Worm (Caenorhabditis elegans) whole organism, late embryonic: Measurements from ENCODE around the gene kcc-3.

ENCODE experiments used
- C08G9.2 ChIP-seq: sonication (generic microtip); optimal IDR thresholded peaks from 2 replicates; lab custom pipeline; 2016; ENCODE audit warnings: mild to moderate bottlenecking, missing genetic modification characterization, moderate library complexity, missing compliant biosample characterization
- C38D4.7 ChIP-seq: fragments of 200-800 bp; sonication (Bioruptor generic); optimal IDR thresholded peaks from 2 replicates; lab custom pipeline; 2018; ENCODE audit warnings: mild to moderate bottlenecking, missing genetic modification characterization, moderate library complexity, missing compliant biosample characterization
- F13H6.1 ChIP-seq: sonication (generic microtip); optimal IDR thresholded peaks from 2 replicates; lab custom pipeline; 2016; ENCODE audit warnings: missing genetic modification characterization, missing compliant biosample characterization
- K02D7.2 ChIP-seq: sonication (generic microtip); optimal IDR thresholded peaks from 2 replicates; lab custom pipeline; 2017; ENCODE audit warnings: mild to moderate bottlenecking, missing genetic modification characterization, missing compliant biosample characterization
- K09A11.1 ChIP-seq: sonication (generic microtip); optimal IDR thresholded peaks from 2 replicates; lab custom pipeline; 2017; ENCODE audit warnings: antibody characterized with exemption, mild to moderate bottlenecking, missing genetic modification characterization, missing compliant biosample characterization; ENCODE audit not compliant: insufficient read depth
- T23F11.4 ChIP-seq: fragments of 200-800 bp; sonication (Bioruptor generic); optimal IDR thresholded peaks from 2 replicates; lab custom pipeline; 2018; ENCODE audit warnings: mild to moderate bottlenecking, missing genetic modification characterization, missing compliant biosample characterization
- Y22D7AL.16 ChIP-seq: sonication (generic microtip); optimal IDR thresholded peaks from 2 replicates; lab custom pipeline; 2016; ENCODE audit warnings: missing genetic modification characterization, missing compliant biosample characterization
- ama-1 ChIP-seq: fragments of 150-350 bp; optimal IDR thresholded peaks from 2 replicates; lab custom pipeline; 2014
- ceh-18 ChIP-seq: sonication (generic microtip); optimal IDR thresholded peaks from 2 replicates; lab custom pipeline; 2016; ENCODE audit warnings: missing genetic modification characterization, missing compliant biosample characterization
- ceh-19 ChIP-seq: fragments of 200-800 bp; sonication (Bioruptor generic); optimal IDR thresholded peaks from 2 replicates; lab custom pipeline; 2018; ENCODE audit warnings: mild to moderate bottlenecking, missing genetic modification characterization, missing compliant biosample characterization
- ceh-2 ChIP-seq: sonication (generic microtip); optimal IDR thresholded peaks from 2 replicates; lab custom pipeline; 2016; ENCODE audit warnings: missing genotype, missing genetic modification characterization, missing compliant biosample characterization
- ceh-31 ChIP-seq: sonication (generic microtip); optimal IDR thresholded peaks from 2 replicates; lab custom pipeline; 2016; ENCODE audit warnings: missing genetic modification characterization, missing compliant biosample characterization
- ceh-48 ChIP-seq: sonication (generic microtip); optimal IDR thresholded peaks from 2 replicates; lab custom pipeline; 2016; ENCODE audit warnings: missing genetic modification characterization, inconsistent platforms, missing compliant biosample characterization
- che-1 ChIP-seq: sonication (generic microtip); optimal IDR thresholded peaks from 2 replicates; lab custom pipeline; 2016; ENCODE audit warnings: mild to moderate bottlenecking, missing genetic modification characterization, missing compliant biosample characterization
- elt-2 ChIP-seq: sonication (generic microtip); optimal IDR thresholded peaks from 2 replicates; lab custom pipeline; 2016; ENCODE audit warnings: missing genetic modification reagents, missing genetic modification characterization, missing compliant biosample characterization
- ets-4 ChIP-seq: sonication (generic microtip); optimal IDR thresholded peaks from 2 replicates; lab custom pipeline; 2016; ENCODE audit warnings: missing genetic modification characterization, missing compliant biosample characterization
- fax-1 ChIP-seq: sonication (generic microtip); optimal IDR thresholded peaks from 2 replicates; lab custom pipeline; 2016; ENCODE audit warnings: missing genotype, missing genetic modification characterization, missing compliant biosample characterization
- fkh-6 ChIP-seq: sonication (generic microtip); optimal IDR thresholded peaks from 2 replicates; lab custom pipeline; 2016; ENCODE audit warnings: missing genetic modification characterization, missing compliant biosample characterization
- hlh-13 ChIP-seq: fragments of 200-800 bp; sonication (Bioruptor generic); optimal IDR thresholded peaks from 2 replicates; lab custom pipeline; 2018; ENCODE audit warnings: mild to moderate bottlenecking, missing genetic modification characterization, missing compliant biosample characterization
- hlh-30 ChIP-seq: sonication (generic microtip); optimal IDR thresholded peaks from 2 replicates; lab custom pipeline; 2017; ENCODE audit warnings: antibody characterized with exemption, missing genetic modification characterization, missing compliant biosample characterization; ENCODE audit not compliant: insufficient read depth
- hlh-6 ChIP-seq: sonication (generic microtip); optimal IDR thresholded peaks from 2 replicates; lab custom pipeline; 2016; ENCODE audit warnings: missing genotype, missing genetic modification characterization, missing compliant biosample characterization
- lim-6 ChIP-seq: sonication (generic microtip); optimal IDR thresholded peaks from 2 replicates; lab custom pipeline; 2016; ENCODE audit warnings: missing genetic modification characterization, missing compliant biosample characterization
- nfya-1 ChIP-seq: sonication (generic microtip); optimal IDR thresholded peaks from 2 replicates; lab custom pipeline; 2017; ENCODE audit warnings: missing genetic modification characterization, mild to moderate bottlenecking, missing compliant biosample characterization, antibody characterized with exemption, moderate library complexity
- odd-2 ChIP-seq: sonication (generic microtip); optimal IDR thresholded peaks from 2 replicates; lab custom pipeline; 2017; ENCODE audit warnings: antibody characterized with exemption, mild to moderate bottlenecking, missing genetic modification characterization, missing compliant biosample characterization
- pha-2 ChIP-seq: sonication (generic microtip); optimal IDR thresholded peaks from 2 replicates; lab custom pipeline; 2017; ENCODE audit warnings: mild to moderate bottlenecking, missing genetic modification characterization, missing compliant biosample characterization
- pqm-1 ChIP-seq: sonication (generic microtip); optimal IDR thresholded peaks from 2 replicates; lab custom pipeline; 2016; ENCODE audit warnings: missing genetic modification characterization, missing compliant biosample characterization
- ref-2 ChIP-seq: sonication (generic microtip); optimal IDR thresholded peaks from 2 replicates; lab custom pipeline; 2016; ENCODE audit warnings: missing genetic modification characterization, missing compliant biosample characterization
- rnt-1 ChIP-seq: sonication (generic microtip); optimal IDR thresholded peaks from 2 replicates; lab custom pipeline; 2016; ENCODE audit warnings: missing genetic modification characterization, missing compliant biosample characterization
- sox-2 ChIP-seq: fragments of 200-800 bp; sonication (Bioruptor generic); IDR thresholded peaks from 2 replicates; pipeline ENCODE4 v1.3.6; 2022; ENCODE audit warnings: missing genetic modification reagents, missing genetic modification characterization, missing compliant biosample characterization
- sox-4 ChIP-seq: sonication (generic microtip); optimal IDR thresholded peaks from 2 replicates; lab custom pipeline; 2017; ENCODE audit warnings: mild to moderate bottlenecking, missing genetic modification characterization, inconsistent platforms, missing compliant biosample characterization
- syd-9 ChIP-seq: sonication (generic microtip); optimal IDR thresholded peaks from 2 replicates; lab custom pipeline; 2016; ENCODE audit warnings: mild to moderate bottlenecking, missing genetic modification characterization, moderate library complexity, missing compliant biosample characterization
- ttx-3 ChIP-seq: sonication (generic microtip); optimal IDR thresholded peaks from 2 replicates; lab custom pipeline; 2016; ENCODE audit warnings: missing genetic modification reagents, missing genetic modification characterization, missing compliant biosample characterization
- unc-3 ChIP-seq, 2 experiments: fragments of 200-800 bp in 1 of 2; sonication (Bioruptor generic) in 1 of 2; sonication (generic microtip) in 1 of 2; conservative IDR thresholded peaks in 1 of 2; optimal IDR thresholded peaks in 1 of 2; 2 replicates each; pipeline versions ENCODE4 v1.3.6 to Lab custom; 2016 to 2022; ENCODE audit warnings: missing compliant biosample characterization in 2 of 2, missing genetic modification characterization in 2 of 2, missing genetic modification reagents in 1 of 2
- unc-55 ChIP-seq: sonication (generic microtip); optimal IDR thresholded peaks from 2 replicates; lab custom pipeline; 2017; ENCODE audit warnings: missing biosample characterization, missing genetic modification reagents, missing genetic modification characterization
- zip-5 ChIP-seq: sonication (generic microtip); optimal IDR thresholded peaks from 2 replicates; lab custom pipeline; 2016; ENCODE audit warnings: missing genetic modification characterization, missing compliant biosample characterization

Gene kcc-3

ce11 chrII:7404001-7404400, 30.1 kb downstream of the kcc-3 start:
- TF ChIP-seq hlh-30 (tag; lab: Kevin White, UChicago), result peak; percentile 36
- TF ChIP-seq C08G9.2, result no peak
- TF ChIP-seq syd-9, result no peak
- no peak for TF ChIP-seq F13H6.1 (tag; lab: Kevin White, UChicago)

DNA sequence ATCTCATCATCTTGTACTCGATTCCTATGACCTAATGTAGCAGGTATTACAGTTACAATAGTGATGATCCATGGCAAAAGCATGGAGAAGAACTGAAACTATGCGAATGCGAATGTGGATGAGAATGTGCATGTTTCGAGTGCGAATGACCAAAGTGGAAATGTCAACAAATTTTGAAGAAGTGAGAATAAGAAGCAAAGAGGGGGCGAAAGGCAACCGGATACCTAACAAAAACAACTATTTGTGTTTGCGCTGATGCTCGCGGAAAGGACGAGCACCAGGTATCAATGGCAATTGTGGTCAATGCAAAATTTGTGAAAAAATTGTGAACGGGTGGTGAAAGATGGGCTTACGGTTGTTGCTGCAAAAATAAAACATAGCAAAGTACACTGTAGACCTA, 31.5 kb downstream of the kcc-3 start, which contains the start of gene nas-7:
Gene nas-7 (minus strand): TSS at position 101 of the 400 bp plus-strand sequence.
- TF ChIP-seq ceh-18 (no peak), fkh-6 (tag; lab: Kevin White, UChicago) (no peak), nfya-1 (no peak), K02D7.2 (no peak), K09A11.1 (tag; lab: Kevin White, UChicago) (no peak), ets-4 (no peak), sox-4 (tag; lab: Kevin White, UChicago) (no peak), ceh-19 (GFP tag; lab: Kevin White, UChicago) (no peak), hlh-6 (tag; lab: Kevin White, UChicago) (no peak), rnt-1 (tag; lab: Kevin White, UChicago) (no peak)

DNA sequence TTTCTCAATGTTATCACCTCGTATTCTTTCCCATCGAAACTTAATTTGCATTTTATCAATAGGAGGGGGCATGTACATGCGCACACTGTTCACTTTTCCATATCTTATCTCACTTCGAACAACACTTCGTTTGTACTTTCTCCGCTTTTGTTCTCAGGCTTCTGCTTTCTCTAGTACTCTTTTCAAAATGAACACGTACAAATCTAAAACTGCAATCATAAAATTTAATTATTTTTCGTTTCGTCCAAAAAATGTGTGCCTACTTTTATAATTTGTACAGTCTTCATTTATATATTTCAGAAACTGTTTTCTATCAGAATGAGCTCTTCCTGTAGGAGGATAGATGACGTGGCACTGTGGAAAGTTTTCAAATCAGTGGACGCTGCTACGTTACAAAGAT, 35.4 kb downstream of the kcc-3 start, which contains the start of gene C07D10.1:
Gene C07D10.1 (plus strand): TSS at position 301 of the 400 bp plus-strand sequence.
- TF ChIP-seq T23F11.4 (GFP tag; lab: Kevin White, UChicago) (no peak), elt-2 (peak; percentile 11)

- no peak for TF ChIP-seq ceh-2
- peak; percentile 4 for TF ChIP-seq ceh-31 (tag; lab: Kevin White, UChicago)
- TF ChIP-seq ets-4, result peak; percentile 45
Measured at ce11 chrII:7397273-7397840, 36.7 kb downstream of the kcc-3 start.

- no peak for TF ChIP-seq hlh-13 (GFP tag; lab: Kevin White, UChicago)
- TF ChIP-seq fax-1, result no peak
- TF ChIP-seq odd-2, result no peak
- TF ChIP-seq Y22D7AL.16 (tag; lab: Kevin White, UChicago), result no peak
- no peak for TF ChIP-seq lim-6
- TF ChIP-seq ref-2, result no peak
- no peak for TF ChIP-seq unc-3 (GFP tag; conservative IDR thresholded peaks at IDR 0.05; lab: Robert Waterston, UW)
- TF ChIP-seq unc-3 (tag; optimal IDR thresholded peaks at IDR 0.05; lab: Kevin White, UChicago), result no peak
- TF ChIP-seq zip-5 (tag; lab: Kevin White, UChicago), result no peak
- TF ChIP-seq unc-55 (GFP tag; lab: Kevin White, UChicago), result no peak
- no peak for TF ChIP-seq ceh-48 (tag; lab: Kevin White, UChicago)
- no peak for TF ChIP-seq C38D4.7
- no peak for TF ChIP-seq pqm-1 (tag; lab: Kevin White, UChicago)
Measured at ce11 chrII:7396081-7396480, 38.0 kb downstream of the kcc-3 start.

DNA sequence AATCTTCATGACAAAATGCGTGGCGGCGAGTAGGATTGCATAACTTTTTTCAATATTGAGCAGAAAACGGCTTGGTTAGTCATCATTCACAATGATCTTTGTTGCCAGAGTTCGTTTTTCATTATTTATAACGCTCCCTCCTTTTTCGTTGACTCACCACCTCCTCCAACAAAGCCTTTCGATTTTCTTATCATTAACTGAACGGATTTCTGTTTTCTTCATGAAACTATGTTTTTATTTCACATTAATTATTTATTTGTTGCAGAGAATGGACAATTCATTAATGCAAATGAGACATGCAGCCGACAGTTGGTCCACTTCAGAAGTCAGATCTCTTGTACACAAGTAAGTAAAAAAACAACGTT, 39.4 kb downstream of the kcc-3 start, which contains the start of gene bath-44:
Gene bath-44 (plus strand): TSS at position 266 of the 365 bp plus-strand sequence.
- TF ChIP-seq ceh-48 (tag; lab: Kevin White, UChicago) (no peak), fax-1 (no peak), ref-2 (no peak), F13H6.1 (tag; lab: Kevin White, UChicago) (no peak), nfya-1 (no peak), sox-2 (GFP tag; lab: Robert Waterston, UW) (no peak), zip-5 (tag; lab: Kevin White, UChicago) (no peak), unc-3 (GFP tag; conservative IDR thresholded peaks at IDR 0.05; lab: Robert Waterston, UW) (no peak), unc-3 (tag; optimal IDR thresholded peaks at IDR 0.05; lab: Kevin White, UChicago) (no peak), sox-4 (tag; lab: Kevin White, UChicago) (no peak), ttx-3 (tag; lab: Kevin White, UChicago) (no peak), pha-2 (tag; lab: Kevin White, UChicago) (no peak), ama-1 (lab: Kevin White, UChicago) (no peak), Y22D7AL.16 (tag; lab: Kevin White, UChicago) (no peak), che-1 (tag; lab: Kevin White, UChicago) (no peak), fkh-6 (tag; lab: Kevin White, UChicago) (no peak), syd-9 (no peak), ceh-18 (no peak)
- TF ChIP-seq, all 69 proteins: peak for 0
